Worm (Caenorhabditis elegans): Measurements from ENCODE around the gene C33C12.4.

ce11 chrII:2137235-2137634 lies 29.0 kb downstream of the C33C12.4 start, which contains the start of gene C40A11.4:
- TF ChIP-seq nhr-76 (tag; optimal IDR thresholded peaks at IDR 0.05) (no peak), lin-14 (GFP tag; optimal IDR thresholded peaks at IDR 0.05) (no peak), fos-1 (tag; optimal IDR thresholded peaks at IDR 0.05) (no peak), nhr-71 (tag; optimal IDR thresholded peaks at IDR 0.05) (no peak), tlp-1 (tag; optimal IDR thresholded peaks at IDR 0.05) (no peak), skn-1 (tag; optimal IDR thresholded peaks at IDR 0.05) (no peak)
